Worm (Caenorhabditis elegans) whole organism, mixed stage, embryonic: ENCODE data around the gene nono-1.

Experiments
- M03D4.4 ChIP-seq: sonication (generic microtip); optimal IDR thresholded peaks from 2 replicates; lab custom pipeline; 2017; ENCODE audit warnings: mild to moderate bottlenecking, missing genetic modification characterization, missing compliant biosample characterization
- bed-3 ChIP-seq: fragments of 200-800 bp; sonication (Bioruptor generic); optimal IDR thresholded peaks from 3 replicates; lab custom pipeline; 2018; ENCODE audit warnings: mild to moderate bottlenecking, missing genetic modification characterization, moderate library complexity, missing compliant biosample characterization
- blmp-1 ChIP-seq: fragments of 150-350 bp; optimal IDR thresholded peaks from 2 replicates; lab custom pipeline; 2014; ENCODE audit warnings: missing biosample characterization, missing genetic modification characterization
- ceh-39 ChIP-seq: fragments of 150-350 bp; optimal IDR thresholded peaks from 2 replicates; lab custom pipeline; 2014; ENCODE audit warnings: missing biosample characterization, missing genetic modification characterization
- ceh-43 ChIP-seq: fragments of 200-800 bp; sonication (Bioruptor generic); optimal IDR thresholded peaks from 2 replicates; lab custom pipeline; 2018; ENCODE audit warnings: mild to moderate bottlenecking, missing genetic modification characterization, moderate library complexity, missing compliant biosample characterization
- ceh-83 ChIP-seq: fragments of 200-800 bp; sonication (Bioruptor generic); optimal IDR thresholded peaks from 2 replicates; lab custom pipeline; 2018; ENCODE audit warnings: mild to moderate bottlenecking, missing genetic modification characterization, missing compliant biosample characterization
- cnd-1 ChIP-seq: fragments of 200-800 bp; sonication (Bioruptor generic); optimal IDR thresholded peaks from 2 replicates; lab custom pipeline; 2018; ENCODE audit warnings: mild to moderate bottlenecking, missing genetic modification characterization, missing compliant biosample characterization
- drap-1 ChIP-seq: fragments of 200-800 bp; sonication (Bioruptor generic); optimal IDR thresholded peaks from 3 replicates; lab custom pipeline; 2018; ENCODE audit warnings: mild to moderate bottlenecking, missing genetic modification characterization, missing compliant biosample characterization
- elt-1 ChIP-seq: sonication (generic microtip); optimal IDR thresholded peaks from 2 replicates; lab custom pipeline; 2017; ENCODE audit warnings: missing genetic modification characterization, mild to moderate bottlenecking, missing compliant biosample characterization, antibody characterized with exemption, moderate library complexity, borderline replicate concordance; ENCODE audit not compliant: insufficient read depth
- elt-3 ChIP-seq: fragments of 150-350 bp; optimal IDR thresholded peaks from 2 replicates; lab custom pipeline; 2014; ENCODE audit warnings: missing biosample characterization, missing genetic modification characterization
- flh-1 ChIP-seq: fragments of 200-800 bp; sonication (Bioruptor generic); optimal IDR thresholded peaks from 2 replicates; lab custom pipeline; 2018; ENCODE audit warnings: mild to moderate bottlenecking, missing genetic modification characterization, moderate library complexity, missing compliant biosample characterization
- ham-2 ChIP-seq: fragments of 200-800 bp; sonication (Bioruptor generic); optimal IDR thresholded peaks from 2 replicates; lab custom pipeline; 2018; ENCODE audit warnings: mild to moderate bottlenecking, missing genetic modification characterization, missing compliant biosample characterization
- hlh-1 ChIP-seq: fragments of 150-350 bp; optimal IDR thresholded peaks from 2 replicates; lab custom pipeline; 2014; ENCODE audit warnings: missing biosample characterization, missing genetic modification reagents, missing genetic modification characterization
- lin-13 ChIP-seq: fragments of 150-350 bp; optimal IDR thresholded peaks from 2 replicates; lab custom pipeline; 2014; ENCODE audit warnings: missing biosample characterization, missing genetic modification characterization
- lin-32 ChIP-seq: fragments of 200-800 bp; sonication (Bioruptor generic); optimal IDR thresholded peaks from 2 replicates; lab custom pipeline; 2018; ENCODE audit warnings: mild to moderate bottlenecking, missing genetic modification characterization, missing compliant biosample characterization
- lsy-2 ChIP-seq: fragments of 150-350 bp; optimal IDR thresholded peaks from 2 replicates; lab custom pipeline; 2014; ENCODE audit warnings: missing biosample characterization, missing genetic modification characterization
- mab-5 ChIP-seq: fragments of 150-350 bp; optimal IDR thresholded peaks from 2 replicates; lab custom pipeline; 2014; ENCODE audit warnings: missing biosample characterization, missing genetic modification characterization
- mep-1 ChIP-seq: fragments of 150-350 bp; optimal IDR thresholded peaks from 2 replicates; lab custom pipeline; 2017; ENCODE audit warnings: missing biosample characterization, missing genetic modification reagents, missing genetic modification characterization, inconsistent platforms
- mls-2 ChIP-seq: sonication (generic microtip); optimal IDR thresholded peaks from 2 replicates; lab custom pipeline; 2016; ENCODE audit warnings: mild to moderate bottlenecking, missing genetic modification characterization, moderate library complexity, missing compliant biosample characterization
- nhr-12 ChIP-seq: fragments of 150-350 bp; optimal IDR thresholded peaks from 2 replicates; lab custom pipeline; 2014; ENCODE audit warnings: missing biosample characterization, missing genetic modification characterization
- nhr-2 ChIP-seq: fragments of 150-350 bp; optimal IDR thresholded peaks from 2 replicates; lab custom pipeline; 2014; ENCODE audit warnings: missing biosample characterization, missing genetic modification characterization
- nhr-237 ChIP-seq: fragments of 150-350 bp; optimal IDR thresholded peaks from 2 replicates; lab custom pipeline; 2014; ENCODE audit warnings: missing biosample characterization, missing genetic modification characterization
- nhr-28 ChIP-seq: fragments of 150-350 bp; optimal IDR thresholded peaks from 2 replicates; lab custom pipeline; 2014; ENCODE audit warnings: missing biosample characterization, missing genetic modification characterization
- nhr-76 ChIP-seq: sonication (generic microtip); optimal IDR thresholded peaks from 2 replicates; lab custom pipeline; 2017; ENCODE audit warnings: missing biosample characterization, missing genetic modification characterization
- pha-4 ChIP-seq: fragments of 150-350 bp; optimal IDR thresholded peaks from 2 replicates; lab custom pipeline; 2018; ENCODE audit warnings: missing biosample characterization, missing genetic modification reagents, missing genetic modification characterization
- snpc-4 ChIP-seq: fragments of 150-350 bp; optimal IDR thresholded peaks from 2 replicates; lab custom pipeline; 2014; ENCODE audit warnings: missing biosample characterization, missing genetic modification characterization
- sptf-1 ChIP-seq: sonication (generic microtip); optimal IDR thresholded peaks from 2 replicates; lab custom pipeline; 2017; ENCODE audit warnings: mild to moderate bottlenecking, missing genetic modification characterization, moderate library complexity, missing compliant biosample characterization
- tbx-8 ChIP-seq: fragments of 200-800 bp; sonication (Bioruptor generic); optimal IDR thresholded peaks from 2 replicates; lab custom pipeline; 2018; ENCODE audit warnings: mild to moderate bottlenecking, missing genetic modification characterization, moderate library complexity, missing compliant biosample characterization
- unc-120 ChIP-seq: sonication (generic microtip); optimal IDR thresholded peaks from 2 replicates; lab custom pipeline; 2017; ENCODE audit warnings: missing genetic modification characterization, missing compliant biosample characterization; ENCODE audit not compliant: poor library complexity, severe bottlenecking
- unc-39 ChIP-seq: fragments of 150-350 bp; optimal IDR thresholded peaks from 2 replicates; lab custom pipeline; 2014; ENCODE audit warnings: missing biosample characterization, missing genetic modification characterization
- unc-62 ChIP-seq: fragments of 150-350 bp; optimal IDR thresholded peaks from 2 replicates; lab custom pipeline; 2014; ENCODE audit warnings: missing biosample characterization, missing genetic modification reagents, missing genetic modification characterization
- zip-8 ChIP-seq: fragments of 150-350 bp; optimal IDR thresholded peaks from 2 replicates; lab custom pipeline; 2014; ENCODE audit warnings: missing biosample characterization, missing genetic modification characterization

Gene nono-1

DNA sequence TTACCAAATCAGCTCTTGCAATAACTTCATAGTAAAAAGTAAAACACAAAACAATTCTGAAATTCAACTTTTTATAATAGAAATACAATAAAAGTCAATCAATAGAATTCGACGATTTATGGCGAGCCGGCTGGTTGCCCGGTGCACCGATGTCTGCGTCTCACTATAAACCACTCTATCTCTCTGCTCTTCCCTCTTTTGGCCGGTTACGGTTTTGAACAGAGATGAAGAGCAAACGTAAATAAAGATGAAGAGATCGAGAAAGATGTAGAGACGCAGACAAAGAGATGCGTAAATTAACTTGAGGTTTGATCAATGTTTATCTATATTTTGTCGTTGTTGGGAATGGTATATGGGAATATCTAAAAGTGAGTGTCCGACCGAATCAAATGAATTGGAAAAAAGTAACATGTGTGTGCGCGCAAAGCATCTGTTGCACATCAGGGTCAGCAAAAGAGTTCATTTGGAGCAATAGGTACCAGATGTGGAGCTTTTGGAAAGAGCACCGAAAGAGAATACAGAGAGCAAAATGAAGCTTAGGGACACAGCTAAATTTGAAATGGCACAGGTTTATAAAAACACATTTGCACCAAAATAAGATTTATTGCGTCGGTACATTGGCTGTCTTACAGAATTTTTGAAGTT is 22.4 kb upstream of the nono-1 start (continued):
- no peak for TF ChIP-seq tbx-8 (GFP tag; lab: Kevin White, UChicago)
- peak; percentile 11 for TF ChIP-seq lin-32 (GFP tag; lab: Kevin White, UChicago)
- TF ChIP-seq pha-4 = peak; percentile 67
- TF ChIP-seq bed-3 (GFP tag; lab: Kevin White, UChicago) = no peak
- TF ChIP-seq ceh-83 (GFP tag; lab: Kevin White, UChicago) = no peak
- no peak for TF ChIP-seq nhr-237 (tag; lab: Kevin White, UChicago)
- no peak for TF ChIP-seq drap-1
- no peak for TF ChIP-seq unc-39 (tag; lab: Kevin White, UChicago)

DNA sequence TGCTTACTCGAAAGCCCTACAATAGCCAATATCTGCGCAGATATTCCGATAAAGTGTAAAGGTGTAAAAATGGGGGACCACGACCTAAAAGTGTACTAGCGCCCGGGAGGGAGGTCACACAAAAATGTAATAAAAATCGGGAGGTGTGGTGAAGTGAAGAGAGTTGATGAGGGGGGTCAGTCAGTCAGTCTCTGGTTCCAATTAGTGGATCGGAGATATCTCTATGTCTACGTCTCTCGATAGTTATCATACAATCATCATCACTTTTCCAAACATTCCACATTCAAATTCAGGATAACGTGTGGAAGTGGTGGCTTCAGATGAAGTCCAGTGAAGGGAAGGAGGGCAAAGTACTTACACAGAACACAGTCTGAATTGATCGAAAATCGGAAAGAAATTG is 18.0 kb upstream of the nono-1 start:
- no peak for TF ChIP-seq ceh-83 (GFP tag; lab: Kevin White, UChicago)
- no peak for TF ChIP-seq lsy-2 (tag; lab: Kevin White, UChicago)
- TF ChIP-seq elt-3 = no peak
- no peak for TF ChIP-seq blmp-1 (tag; lab: Kevin White, UChicago)
- no peak for TF ChIP-seq sptf-1 (tag; lab: Kevin White, UChicago)
- TF ChIP-seq ceh-43 (GFP tag; lab: Kevin White, UChicago) = no peak
- TF ChIP-seq tbx-8 (GFP tag; lab: Kevin White, UChicago) = no peak
- TF ChIP-seq ham-2 (GFP tag; lab: Kevin White, UChicago) = no peak
- TF ChIP-seq zip-8 = no peak
- TF ChIP-seq mls-2 (tag; lab: Kevin White, UChicago) = no peak
- TF ChIP-seq flh-1 (GFP tag; lab: Kevin White, UChicago) = no peak
- no peak for TF ChIP-seq snpc-4
- no peak for TF ChIP-seq drap-1
- TF ChIP-seq lin-32 (GFP tag; lab: Kevin White, UChicago) = no peak
- TF ChIP-seq mep-1 = no peak
- TF ChIP-seq unc-62 (GFP tag; lab: Kevin White, UChicago) = no peak
- no peak for TF ChIP-seq nhr-76 (tag; lab: Kevin White, UChicago)
- no peak for TF ChIP-seq nhr-28 (tag; lab: Kevin White, UChicago)
- no peak for TF ChIP-seq nhr-2 (tag; lab: Kevin White, UChicago)

DNA sequence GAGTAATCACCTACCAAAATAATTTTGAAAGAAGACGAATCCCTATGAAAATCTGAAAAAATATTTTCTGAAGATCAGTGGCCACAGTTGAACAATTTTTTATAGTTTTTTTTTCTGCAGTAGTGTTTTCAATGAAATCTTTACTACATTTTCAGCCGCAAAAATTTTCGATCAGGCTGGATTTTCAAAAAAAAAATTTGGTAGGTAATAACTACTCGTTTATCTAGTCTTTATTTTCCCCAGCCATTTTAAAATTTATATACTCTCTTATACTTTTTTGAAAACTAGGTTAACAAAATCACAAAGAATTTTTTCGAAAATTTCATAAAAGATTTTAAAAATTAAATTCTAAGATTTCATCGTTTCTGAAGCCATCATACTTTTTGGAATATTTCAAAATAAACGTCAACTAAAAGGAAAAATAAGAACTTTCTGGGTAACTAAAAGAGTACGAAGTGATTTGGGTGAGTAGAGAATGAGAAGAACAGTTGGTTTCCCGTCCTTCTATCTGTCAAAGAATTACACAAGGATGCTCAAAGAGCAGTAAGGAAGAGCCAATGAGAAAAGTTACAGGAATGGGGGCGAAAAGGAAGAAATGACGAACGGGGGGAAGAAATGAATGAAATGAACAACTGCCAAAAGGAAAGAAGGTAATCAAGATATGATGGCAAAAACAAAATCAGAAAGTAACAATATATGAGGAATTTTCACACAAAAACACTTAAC is 17.1 kb upstream of the nono-1 start, which contains the start of gene mlp-1:
TSS of gene mlp-1 (minus strand) at position 51 of the 726 bp plus-strand sequence.
- TF ChIP-seq unc-39 (tag; lab: Kevin White, UChicago) = no peak
- TF ChIP-seq M03D4.4 (tag; lab: Kevin White, UChicago) = no peak
- no peak for TF ChIP-seq mls-2 (tag; lab: Kevin White, UChicago)
- no peak for TF ChIP-seq ceh-43 (GFP tag; lab: Kevin White, UChicago)
- TF ChIP-seq lsy-2 (tag; lab: Kevin White, UChicago) = no peak
- TF ChIP-seq blmp-1 (tag; lab: Kevin White, UChicago) = no peak
- peak; percentile 56 for TF ChIP-seq unc-62 (GFP tag; lab: Kevin White, UChicago)
- TF ChIP-seq mab-5 (tag; lab: Kevin White, UChicago) = no peak
- TF ChIP-seq hlh-1 (tag; lab: Kevin White, UChicago) = peak; percentile 86
- TF ChIP-seq ceh-83 (GFP tag; lab: Kevin White, UChicago) = no peak
- peak; percentile 15 for TF ChIP-seq unc-120 (tag; lab: Kevin White, UChicago)
- no peak for TF ChIP-seq cnd-1
- no peak for TF ChIP-seq nhr-12 (tag; lab: Kevin White, UChicago)
- no peak for TF ChIP-seq elt-1 (tag; lab: Kevin White, UChicago)
- no peak for TF ChIP-seq nhr-28 (tag; lab: Kevin White, UChicago)
- no peak for TF ChIP-seq ceh-39 (tag; lab: Kevin White, UChicago)
- no peak for TF ChIP-seq lin-13 (tag; lab: Kevin White, UChicago)
- TF ChIP-seq, all 35 proteins: peak for 3

DNA sequence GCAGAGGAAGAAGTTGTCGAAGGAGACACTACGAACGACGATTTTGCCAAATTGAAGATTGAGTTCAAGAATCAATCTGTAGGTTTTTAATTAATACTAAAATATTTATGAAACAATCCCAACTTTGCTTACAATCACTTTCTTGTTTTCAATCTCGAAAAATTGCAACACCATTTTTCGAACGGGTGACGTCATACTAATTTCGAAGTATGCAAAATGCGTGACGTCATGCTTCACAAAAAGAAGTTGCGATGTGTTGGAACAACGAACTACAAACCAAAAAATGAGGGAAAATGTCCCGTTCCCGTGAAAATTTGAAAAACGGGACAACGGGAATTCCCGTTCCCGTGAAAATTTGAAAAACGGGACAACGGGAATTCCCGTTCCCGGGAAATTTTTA is 9.6 kb upstream of the nono-1 start:
- TF ChIP-seq bed-3 (GFP tag; lab: Kevin White, UChicago) (no peak), lin-32 (GFP tag; lab: Kevin White, UChicago) (no peak), zip-8 (peak; percentile 94)
